Fruit fly (Drosophila melanogaster) whole organism, embryonic: Measurements from ENCODE around the gene NANS.
A peak's percentile ranks its signal among the peaks of the same experiment; 100 is the strongest.

Source experiments
- Ada2b ChIP-seq: fragments of 200-800 bp; sonication (Bioruptor generic); IDR thresholded peaks from 2 replicates; pipeline ENCODE4 v1.3.6; 2022; ENCODE audit warnings: missing biosample characterization, missing genetic modification characterization
- Atf-2 ChIP-seq: fragments of 200-800 bp; sonication (Bioruptor generic); optimal IDR thresholded peaks from 2 replicates; lab custom pipeline; 2016; ENCODE audit warnings: missing biosample characterization, missing genetic modification characterization
- CG10654 ChIP-seq: fragments of 200-800 bp; sonication (Bioruptor generic); optimal IDR thresholded peaks from 2 replicates; lab custom pipeline; 2016; ENCODE audit warnings: missing biosample characterization, missing genetic modification characterization
- CG11085 ChIP-seq: fragments of 200-800 bp; sonication (Bioruptor generic); IDR thresholded peaks from 2 replicates; pipeline ENCODE4 v1.3.6; 2022; ENCODE audit warnings: missing biosample characterization, missing genetic modification characterization
- CG11247 ChIP-seq: fragments of 200-800 bp; sonication (Bioruptor generic); IDR thresholded peaks from 2 replicates; pipeline ENCODE4 v1.3.6; 2022; ENCODE audit warnings: missing biosample characterization, missing genetic modification characterization
- CG11560 ChIP-seq: fragments of 200-800 bp; sonication (Bioruptor generic); IDR thresholded peaks from 3 replicates; pipeline ENCODE4 v1.3.6; 2022; ENCODE audit warnings: missing biosample characterization, missing genetic modification characterization
- CG12071 ChIP-seq: fragments of 200-800 bp; sonication (Bioruptor generic); optimal IDR thresholded peaks from 3 replicates; lab custom pipeline; 2018; ENCODE audit warnings: missing biosample characterization, mild to moderate bottlenecking, missing genetic modification characterization
- CG12769 ChIP-seq: fragments of 200-800 bp; sonication (Bioruptor generic); optimal IDR thresholded peaks from 2 replicates; lab custom pipeline; 2019; ENCODE audit warnings: missing biosample characterization, mild to moderate bottlenecking, missing genetic modification characterization, moderate library complexity
- CG1529 ChIP-seq: fragments of 200-800 bp; sonication (Bioruptor generic); optimal IDR thresholded peaks from 3 replicates; lab custom pipeline; 2018; ENCODE audit warnings: missing biosample characterization, missing genetic modification characterization
- CG1602 ChIP-seq: fragments of 200-800 bp; sonication (Bioruptor generic); optimal IDR thresholded peaks from 3 replicates; lab custom pipeline; 2016; ENCODE audit warnings: missing biosample characterization, missing genetic modification characterization
- CG17359 ChIP-seq: fragments of 200-800 bp; sonication (Bioruptor generic); optimal IDR thresholded peaks from 3 replicates; lab custom pipeline; 2018; ENCODE audit warnings: missing biosample characterization, mild to moderate bottlenecking, missing genetic modification characterization, moderate library complexity
- CG18476 ChIP-seq: fragments of 200-800 bp; sonication (Bioruptor generic); optimal IDR thresholded peaks from 2 replicates; lab custom pipeline; 2016; ENCODE audit warnings: missing biosample characterization, mild to moderate bottlenecking, missing genetic modification characterization
- CG2116 ChIP-seq: fragments of 200-800 bp; sonication (Bioruptor generic); optimal IDR thresholded peaks from 3 replicates; lab custom pipeline; 2018; ENCODE audit warnings: missing biosample characterization, mild to moderate bottlenecking, missing genetic modification characterization
- CG2199 ChIP-seq: fragments of 200-800 bp; sonication (Bioruptor generic); IDR thresholded peaks from 3 replicates; pipeline ENCODE4 v1.3.6; 2022; ENCODE audit warnings: missing biosample characterization, missing genetic modification characterization
- CG34422 ChIP-seq: fragments of 200-800 bp; sonication (Bioruptor generic); IDR thresholded peaks from 3 replicates; pipeline ENCODE4 v1.3.6; 2022; ENCODE audit warnings: missing biosample characterization, missing genetic modification characterization
- CG6683 ChIP-seq: fragments of 200-800 bp; sonication (Bioruptor generic); optimal IDR thresholded peaks from 2 replicates; lab custom pipeline; 2017; ENCODE audit warnings: missing biosample characterization, mild to moderate bottlenecking, missing genetic modification characterization, missing genetic modification reagents
- CG6813 ChIP-seq: fragments of 200-800 bp; sonication (Bioruptor generic); optimal IDR thresholded peaks from 2 replicates; lab custom pipeline; 2017; ENCODE audit warnings: missing biosample characterization, missing genetic modification characterization, mild to moderate bottlenecking, moderate library complexity, missing genetic modification reagents
- CG7357 ChIP-seq: fragments of 200-800 bp; sonication (Bioruptor generic); IDR thresholded peaks from 3 replicates; pipeline ENCODE4 v1.3.6; 2022; ENCODE audit warnings: missing biosample characterization, missing genetic modification characterization
- CG8359 ChIP-seq: fragments of 200-800 bp; sonication (Bioruptor generic); optimal IDR thresholded peaks from 2 replicates; lab custom pipeline; 2017; ENCODE audit warnings: missing biosample characterization, mild to moderate bottlenecking, missing genetic modification characterization, borderline replicate concordance
- CHES-1-like ChIP-seq: fragments of 200-800 bp; sonication (Bioruptor generic); optimal IDR thresholded peaks from 2 replicates; lab custom pipeline; 2016; ENCODE audit warnings: missing biosample characterization, missing genetic modification characterization
- D19A ChIP-seq: fragments of 200-800 bp; optimal IDR thresholded peaks from 3 replicates; lab custom pipeline; 2019; ENCODE audit warnings: missing biosample characterization, mild to moderate bottlenecking, missing genetic modification characterization, moderate library complexity
- Dip2 ChIP-seq: fragments of 200-800 bp; sonication (Bioruptor generic); IDR thresholded peaks from 2 replicates; pipeline ENCODE4 v1.3.6; 2022; ENCODE audit warnings: missing biosample characterization, missing genetic modification characterization
- Ets65A ChIP-seq: fragments of 200-800 bp; sonication (Bioruptor generic); peaks from one replicate; lab custom pipeline; 2016; ENCODE audit warnings: missing biosample characterization, missing genetic modification characterization
- Gug ChIP-seq: fragments of 200-800 bp; sonication (Bioruptor generic); IDR thresholded peaks from 4 replicates; pipeline ENCODE4 v1.3.6; 2022; ENCODE audit warnings: missing biosample characterization, missing genetic modification characterization
- H2.0 ChIP-seq: fragments of 200-800 bp; sonication (Bioruptor generic); IDR thresholded peaks from 2 replicates; pipeline ENCODE4 v1.3.6; 2022; ENCODE audit warnings: missing biosample characterization, missing genetic modification characterization
- Hsf ChIP-seq: fragments of 200-800 bp; sonication (Bioruptor generic); optimal IDR thresholded peaks from 3 replicates; lab custom pipeline; 2016; ENCODE audit warnings: missing biosample characterization, missing genetic modification characterization
- Opbp ChIP-seq: fragments of 200-800 bp; sonication (Bioruptor generic); IDR thresholded peaks from 3 replicates; pipeline ENCODE4 v1.3.6; 2022; ENCODE audit warnings: missing biosample characterization, missing genetic modification characterization; ENCODE audit not compliant: partially characterized antibody
- Rx ChIP-seq: fragments of 200-800 bp; sonication (Bioruptor generic); IDR thresholded peaks from 2 replicates; pipeline ENCODE4 v1.3.6; 2022; ENCODE audit warnings: missing biosample characterization, missing genetic modification characterization
- Sin3A ChIP-seq: fragments of >200 bp; optimal IDR thresholded peaks from 2 replicates; lab custom pipeline; 2018
- Six4 ChIP-seq: fragments of 200-800 bp; sonication (Bioruptor generic); optimal IDR thresholded peaks from 2 replicates; lab custom pipeline; 2016; ENCODE audit warnings: missing biosample characterization, missing genetic modification characterization
- Ssrp ChIP-seq: fragments of 200-800 bp; sonication (Bioruptor generic); optimal IDR thresholded peaks from 2 replicates; lab custom pipeline; 2018; ENCODE audit warnings: missing biosample characterization, mild to moderate bottlenecking, missing genetic modification characterization, moderate library complexity
- amos ChIP-seq: fragments of 200-800 bp; sonication (Bioruptor generic); IDR thresholded peaks from 2 replicates; pipeline ENCODE4 v1.3.6; 2022; ENCODE audit warnings: missing biosample characterization, missing genetic modification characterization; ENCODE audit not compliant: partially characterized antibody
- ap ChIP-seq: fragments of 200-800 bp; sonication (Bioruptor generic); IDR thresholded peaks from 2 replicates; pipeline ENCODE4 v1.3.6; 2022; ENCODE audit warnings: missing biosample characterization, missing genetic modification characterization
- caup ChIP-seq: fragments of 200-800 bp; sonication (Bioruptor generic); optimal IDR thresholded peaks from 3 replicates; lab custom pipeline; 2017; ENCODE audit warnings: missing biosample characterization, mild to moderate bottlenecking, missing genetic modification characterization, moderate library complexity; ENCODE audit not compliant: severe bottlenecking
- dan ChIP-seq: fragments of 200-800 bp; sonication (Bioruptor generic); IDR thresholded peaks from 2 replicates; pipeline ENCODE4 v1.3.6; 2022; ENCODE audit warnings: missing biosample characterization, missing genetic modification characterization
- dimm ChIP-seq: fragments of 200-800 bp; sonication (Bioruptor generic); IDR thresholded peaks from 2 replicates; pipeline ENCODE4 v1.3.6; 2022; ENCODE audit warnings: missing biosample characterization, missing genetic modification characterization
- fd102C ChIP-seq: fragments of 200-800 bp; sonication (Bioruptor generic); optimal IDR thresholded peaks from 2 replicates; lab custom pipeline; 2018; ENCODE audit warnings: missing biosample characterization, mild to moderate bottlenecking, missing genetic modification characterization, moderate library complexity
- insv ChIP-seq, 2 experiments: fragments of 200-800 bp; sonication (Bioruptor generic); optimal IDR thresholded peaks; 3 replicates each; lab custom pipeline; 2016 to 2018; ENCODE audit warnings: missing biosample characterization in 2 of 2, missing genetic modification characterization in 2 of 2
- jumu ChIP-seq: fragments of 200-800 bp; sonication (Bioruptor generic); optimal IDR thresholded peaks from 3 replicates; lab custom pipeline; 2016; ENCODE audit warnings: missing biosample characterization, missing genetic modification characterization
- ken ChIP-seq: fragments of 200-800 bp; sonication (Bioruptor generic); IDR thresholded peaks from 3 replicates; pipeline ENCODE4 v1.3.6; 2022; ENCODE audit warnings: missing biosample characterization, missing genetic modification characterization
- luna ChIP-seq: fragments of 200-800 bp; sonication (Bioruptor generic); optimal IDR thresholded peaks from 2 replicates; lab custom pipeline; 2016; ENCODE audit warnings: missing biosample characterization, missing genetic modification characterization
- mam ChIP-seq: fragments of 200-800 bp; sonication (Bioruptor generic); optimal IDR thresholded peaks from 3 replicates; lab custom pipeline; 2016; ENCODE audit warnings: missing biosample characterization, missing genetic modification characterization
- nerfin-1 ChIP-seq: fragments of 200-800 bp; sonication (Bioruptor generic); optimal IDR thresholded peaks from 3 replicates; lab custom pipeline; 2019; ENCODE audit warnings: missing biosample characterization, mild to moderate bottlenecking, missing genetic modification characterization, moderate library complexity
- peb ChIP-seq: fragments of 200-800 bp; sonication (Bioruptor generic); IDR thresholded peaks from 2 replicates; pipeline ENCODE4 v1.3.6; 2022; ENCODE audit warnings: missing biosample characterization, missing genetic modification characterization
- pnt ChIP-seq: fragments of 200-800 bp; sonication (Bioruptor generic); optimal IDR thresholded peaks from 3 replicates; lab custom pipeline; 2016; ENCODE audit warnings: missing biosample characterization, missing genetic modification characterization
- run ChIP-seq: fragments of 200-800 bp; sonication (Bioruptor generic); optimal IDR thresholded peaks from 3 replicates; lab custom pipeline; 2018; ENCODE audit warnings: missing biosample characterization, mild to moderate bottlenecking, missing genetic modification characterization
- sd ChIP-seq: fragments of 200-800 bp; sonication (Bioruptor generic); optimal IDR thresholded peaks from 3 replicates; lab custom pipeline; 2018; ENCODE audit warnings: missing biosample characterization, mild to moderate bottlenecking, missing genetic modification characterization, moderate library complexity
- stc ChIP-seq: fragments of 200-800 bp; sonication (Bioruptor generic); IDR thresholded peaks from 2 replicates; pipeline ENCODE4 v1.3.6; 2022; ENCODE audit warnings: missing biosample characterization, missing genetic modification characterization
- tap ChIP-seq: fragments of 200-800 bp; optimal IDR thresholded peaks from 3 replicates; lab custom pipeline; 2019; ENCODE audit warnings: missing biosample characterization, mild to moderate bottlenecking, missing genetic modification characterization, moderate library complexity
- vvl ChIP-seq: fragments of 200-800 bp; sonication (Bioruptor generic); IDR thresholded peaks from 2 replicates; pipeline ENCODE4 v1.3.6; 2022; ENCODE audit warnings: missing biosample characterization, missing genetic modification characterization
- wdn ChIP-seq: fragments of 200-800 bp; sonication (Bioruptor generic); IDR thresholded peaks from 2 replicates; pipeline ENCODE4 v1.3.6; 2022; ENCODE audit warnings: missing biosample characterization, missing genetic modification characterization
- wor ChIP-seq: fragments of 200-800 bp; sonication (Bioruptor generic); IDR thresholded peaks from 2 replicates; pipeline ENCODE4 v1.3.6; 2022; ENCODE audit warnings: missing biosample characterization, missing genetic modification characterization
- z ChIP-seq: fragments of 200-800 bp; sonication (Bioruptor generic); IDR thresholded peaks from 3 replicates; pipeline ENCODE4 v1.3.6; 2022; ENCODE audit warnings: missing biosample characterization, missing genetic modification characterization

The NANS gene

dm6 chr3R:12408160-12408559 is 18.2 kb upstream of the NANS start, which contains the start of gene CG5196 (continued):
- TF ChIP-seq jumu (GFP tag; lab: Kevin White, UChicago) (peak; percentile 5), CG7357 (no peak), D19A (tag; lab: Kevin White, UChicago) (peak; percentile 1), Sin3A (lab: Kevin White, UChicago) (peak; percentile 29), luna (GFP tag; lab: Kevin White, UChicago) (no peak), insv (GFP tag; optimal IDR thresholded peaks at IDR 0.05; lab: Kevin White, UChicago) (peak in 1 of 2 experiments; percentile 53), CG11085 (no peak), Dip2 (GFP tag; lab: Robert Waterston, UW) (no peak), tap (no peak), Ada2b (GFP tag; lab: Robert Waterston, UW) (no peak), ap (no peak), mam (GFP tag; lab: Kevin White, UChicago) (no peak), wdn (GFP tag; lab: Robert Waterston, UW) (no peak), CG12071 (no peak), wor (no peak), stc (GFP tag; lab: Robert Waterston, UW) (0 out of 2 replicates have a peak, but pooled peaks have one; percentile 25), peb (no peak), fd102C (GFP tag; lab: Kevin White, UChicago) (no peak), Opbp (peak; percentile 72), CG18476 (GFP tag; lab: Kevin White, UChicago) (no peak), CG1529 (no peak), CG17359 (tag; lab: Kevin White, UChicago) (no peak), z (GFP tag; lab: Robert Waterston, UW) (no peak), CG11247 (GFP tag; lab: Robert Waterston, UW) (no peak), H2.0 (GFP tag; lab: Robert Waterston, UW) (no peak), ken (GFP tag; lab: Robert Waterston, UW) (no peak), CG2199 (GFP tag; lab: Robert Waterston, UW) (no peak), CG11560 (tag; lab: Robert Waterston, UW) (no peak), dan (GFP tag; lab: Robert Waterston, UW) (no peak), CG6813 (GFP tag; lab: Kevin White, UChicago) (no peak), sd (tag; lab: Kevin White, UChicago) (peak; percentile 30), amos (GFP tag; lab: Robert Waterston, UW) (peak; percentile 76), CHES-1-like (GFP tag; lab: Kevin White, UChicago) (peak; percentile 40), Atf-2 (no peak), vvl (GFP tag; lab: Robert Waterston, UW) (peak; percentile 44; the same call in 1 of the 2 replicates), caup (peak; percentile 18), CG2116 (GFP tag; lab: Kevin White, UChicago) (peak; percentile 73), CG8359 (GFP tag; lab: Kevin White, UChicago) (no peak), CG1602 (GFP tag; lab: Kevin White, UChicago) (no peak), Hsf (GFP tag; lab: Kevin White, UChicago) (no peak), CG10654 (GFP tag; lab: Kevin White, UChicago) (no peak), run (tag; lab: Kevin White, UChicago) (no peak), nerfin-1 (tag; lab: Kevin White, UChicago) (peak; percentile 33), CG6683 (GFP tag; lab: Kevin White, UChicago) (no peak), Rx (GFP tag; lab: Robert Waterston, UW) (no peak), Gug (GFP tag; lab: Robert Waterston, UW) (no peak), CG34422 (GFP tag; lab: Robert Waterston, UW) (peak; percentile 84; the same call in 2 of the 3 replicates), dimm (GFP tag; lab: Robert Waterston, UW) (no peak), pnt (no peak), CG12769 (tag; lab: Kevin White, UChicago) (no peak), Six4 (GFP tag; lab: Kevin White, UChicago) (no peak), Ets65A (no peak), Ssrp (no peak)
